Fruit fly (Drosophila melanogaster) whole organism, prepupa: Measurements from ENCODE around the gene glec.
A peak's percentile ranks its signal among the peaks of the same experiment; 100 is the strongest.

ENCODE experiments used
- CG10631 ChIP-seq: fragments of 200-800 bp; sonication (Bioruptor generic); optimal IDR thresholded peaks from 2 replicates; lab custom pipeline; 2016; ENCODE audit warnings: missing biosample characterization, missing genetic modification characterization
- CG10669 ChIP-seq: fragments of 200-800 bp; sonication (Bioruptor generic); optimal IDR thresholded peaks from 3 replicates; lab custom pipeline; 2018; ENCODE audit warnings: missing biosample characterization, mild to moderate bottlenecking, missing genetic modification characterization, moderate library complexity
- CG11294 ChIP-seq: fragments of 200-800 bp; sonication (Bioruptor generic); IDR thresholded peaks from 2 replicates; pipeline ENCODE4 v1.3.6; 2022; ENCODE audit warnings: missing biosample characterization, missing genetic modification characterization
- CG11762 ChIP-seq: fragments of 200-800 bp; sonication (Bioruptor generic); optimal IDR thresholded peaks from 3 replicates; lab custom pipeline; 2016; ENCODE audit warnings: missing biosample characterization, missing genetic modification characterization; ENCODE audit not compliant: insufficient read depth
- CG11902 ChIP-seq: fragments of 200-800 bp; sonication (Bioruptor generic); optimal IDR thresholded peaks from 3 replicates; lab custom pipeline; 2016; ENCODE audit warnings: missing biosample characterization, missing genetic modification characterization
- CG15336 ChIP-seq: fragments of 200-800 bp; sonication (Bioruptor generic); IDR thresholded peaks from 2 replicates; pipeline ENCODE4 v1.3.6; 2022; ENCODE audit warnings: missing biosample characterization, missing genetic modification characterization
- CG1621 ChIP-seq: fragments of 200-800 bp; sonication (Bioruptor generic); optimal IDR thresholded peaks from 3 replicates; lab custom pipeline; 2018; ENCODE audit warnings: missing biosample characterization, mild to moderate bottlenecking, missing genetic modification characterization
- CG16779 ChIP-seq: fragments of 200-800 bp; sonication (Bioruptor generic); optimal IDR thresholded peaks from 3 replicates; lab custom pipeline; 2017; ENCODE audit warnings: missing biosample characterization, mild to moderate bottlenecking, missing genetic modification characterization
- CG31627 ChIP-seq: fragments of 200-800 bp; sonication (Bioruptor generic); optimal IDR thresholded peaks from 3 replicates; lab custom pipeline; 2016; ENCODE audit warnings: missing biosample characterization, missing genetic modification characterization
- CG32006 ChIP-seq: fragments of 200-800 bp; sonication (Bioruptor generic); optimal IDR thresholded peaks from 3 replicates; lab custom pipeline; 2017; ENCODE audit warnings: missing biosample characterization, mild to moderate bottlenecking, missing genetic modification characterization
- CG3919 ChIP-seq: fragments of 200-800 bp; sonication (Bioruptor generic); optimal IDR thresholded peaks from 3 replicates; lab custom pipeline; 2016; ENCODE audit warnings: missing biosample characterization, missing genetic modification characterization
- CG4318 ChIP-seq: fragments of 200-800 bp; sonication (Bioruptor generic); optimal IDR thresholded peaks from 3 replicates; lab custom pipeline; 2017; ENCODE audit warnings: missing biosample characterization, mild to moderate bottlenecking, missing genetic modification characterization
- CG6163 ChIP-seq: fragments of 200-800 bp; sonication (Bioruptor generic); IDR thresholded peaks from 3 replicates; pipeline ENCODE4 v1.3.6; 2022; ENCODE audit warnings: missing biosample characterization, missing genetic modification characterization
- CG6276 ChIP-seq: fragments of 200-800 bp; sonication (Bioruptor generic); optimal IDR thresholded peaks from 2 replicates; lab custom pipeline; 2017; ENCODE audit warnings: missing biosample characterization, mild to moderate bottlenecking, missing genetic modification characterization
- CG6792 ChIP-seq: fragments of 200-800 bp; sonication (Bioruptor generic); optimal IDR thresholded peaks from 3 replicates; lab custom pipeline; 2016; ENCODE audit warnings: missing biosample characterization, missing genetic modification characterization
- CG6808 ChIP-seq: fragments of 200-800 bp; sonication (Bioruptor generic); optimal IDR thresholded peaks from 3 replicates; lab custom pipeline; 2017; ENCODE audit warnings: missing biosample characterization, missing genetic modification characterization, mild to moderate bottlenecking, moderate library complexity, missing genetic modification reagents
- CG6854 ChIP-seq: fragments of 200-800 bp; sonication (Bioruptor generic); optimal IDR thresholded peaks from 2 replicates; lab custom pipeline; 2017; ENCODE audit warnings: missing biosample characterization, mild to moderate bottlenecking, missing genetic modification characterization
- CG7368 ChIP-seq: fragments of 200-800 bp; sonication (Bioruptor generic); optimal IDR thresholded peaks from 3 replicates; lab custom pipeline; 2016; ENCODE audit warnings: missing biosample characterization, missing genetic modification characterization
- CG8119 ChIP-seq: fragments of 200-800 bp; sonication (Bioruptor generic); IDR thresholded peaks from 3 replicates; pipeline ENCODE4 v1.3.6; 2022; ENCODE audit warnings: missing biosample characterization, missing genetic modification characterization
- CG8319 ChIP-seq: fragments of 200-800 bp; sonication (Bioruptor generic); optimal IDR thresholded peaks from 3 replicates; lab custom pipeline; 2016; ENCODE audit warnings: missing biosample characterization, missing genetic modification characterization
- CG8632 ChIP-seq: fragments of 200-800 bp; sonication (Bioruptor generic); optimal IDR thresholded peaks from 3 replicates; lab custom pipeline; 2016; ENCODE audit warnings: missing biosample characterization, missing genetic modification characterization
- Eip75B ChIP-seq: fragments of 200-800 bp; sonication (Bioruptor generic); optimal IDR thresholded peaks from 3 replicates; lab custom pipeline; 2016; ENCODE audit warnings: missing biosample characterization, missing genetic modification characterization
- Eip93F ChIP-seq: fragments of 200-800 bp; sonication (Bioruptor generic); optimal IDR thresholded peaks from 2 replicates; lab custom pipeline; 2016; ENCODE audit warnings: missing biosample characterization, mild to moderate bottlenecking, missing genetic modification characterization
- Ets21C ChIP-seq: fragments of 200-800 bp; sonication (Bioruptor generic); optimal IDR thresholded peaks from 3 replicates; lab custom pipeline; 2016; ENCODE audit warnings: missing biosample characterization, missing genetic modification characterization
- Hr38 ChIP-seq: sonication (Bioruptor generic); optimal IDR thresholded peaks from 2 replicates; lab custom pipeline; 2016; ENCODE audit warnings: missing biosample characterization, missing genetic modification characterization
- Hr39 ChIP-seq: fragments of 200-800 bp; sonication (Bioruptor generic); optimal IDR thresholded peaks from 2 replicates; lab custom pipeline; 2016; ENCODE audit warnings: missing biosample characterization, missing genetic modification characterization
- Hr4 ChIP-seq: fragments of 200-800 bp; sonication (Bioruptor generic); optimal IDR thresholded peaks from 3 replicates; lab custom pipeline; 2016; ENCODE audit warnings: missing biosample characterization, missing genetic modification characterization
- Lpt ChIP-seq: fragments of 200-800 bp; sonication (Bioruptor generic); optimal IDR thresholded peaks from 3 replicates; lab custom pipeline; 2016; ENCODE audit warnings: missing biosample characterization, missing genetic modification characterization
- OdsH ChIP-seq: fragments of 200-800 bp; sonication (Bioruptor generic); optimal IDR thresholded peaks from 3 replicates; lab custom pipeline; 2016; ENCODE audit warnings: missing biosample characterization, missing genetic modification characterization
- Smox ChIP-seq: fragments of 200-800 bp; sonication (Bioruptor generic); optimal IDR thresholded peaks from 3 replicates; lab custom pipeline; 2016; ENCODE audit warnings: missing biosample characterization, missing genetic modification characterization
- Sox102F ChIP-seq: fragments of 200-800 bp; sonication (Bioruptor generic); optimal IDR thresholded peaks from 2 replicates; lab custom pipeline; 2016; ENCODE audit warnings: missing biosample characterization, mild to moderate bottlenecking, missing genetic modification characterization
- Sox14 ChIP-seq: fragments of 200-800 bp; sonication (Bioruptor generic); optimal IDR thresholded peaks from 3 replicates; lab custom pipeline; 2016; ENCODE audit warnings: missing biosample characterization, missing genetic modification characterization
- Sox15 ChIP-seq: fragments of 200-800 bp; sonication (Bioruptor generic); optimal IDR thresholded peaks from 3 replicates; lab custom pipeline; 2016; ENCODE audit warnings: missing biosample characterization, missing genetic modification characterization
- acj6 ChIP-seq: fragments of 200-800 bp; sonication (Bioruptor generic); optimal IDR thresholded peaks from 3 replicates; lab custom pipeline; 2016; ENCODE audit warnings: missing biosample characterization, missing genetic modification characterization
- cyc ChIP-seq: fragments of 200-800 bp; sonication (Bioruptor generic); optimal IDR thresholded peaks from 3 replicates; lab custom pipeline; 2016; ENCODE audit warnings: missing biosample characterization, missing genetic modification characterization
- dac ChIP-seq: fragments of 200-800 bp; sonication (Bioruptor generic); optimal IDR thresholded peaks from 2 replicates; lab custom pipeline; 2017; ENCODE audit warnings: missing biosample characterization, mild to moderate bottlenecking, missing genetic modification characterization
- dsx ChIP-seq: fragments of 200-800 bp; optimal IDR thresholded peaks from 3 replicates; lab custom pipeline; 2019; ENCODE audit warnings: missing biosample characterization, mild to moderate bottlenecking, missing genetic modification characterization, moderate library complexity; ENCODE audit not compliant: poor library complexity, severe bottlenecking
- eg ChIP-seq: fragments of 200-800 bp; sonication (Bioruptor generic); IDR thresholded peaks from 3 replicates; pipeline ENCODE4 v1.3.6; 2022; ENCODE audit warnings: missing biosample characterization, missing genetic modification characterization
- esn ChIP-seq: fragments of 200-800 bp; sonication (Bioruptor generic); optimal IDR thresholded peaks from 2 replicates; lab custom pipeline; 2016; ENCODE audit warnings: missing biosample characterization, mild to moderate bottlenecking, missing genetic modification characterization, moderate library complexity
- fd59A ChIP-seq: fragments of 200-800 bp; sonication (Bioruptor generic); optimal IDR thresholded peaks from 2 replicates; lab custom pipeline; 2017; ENCODE audit warnings: missing biosample characterization, mild to moderate bottlenecking, missing genetic modification characterization, missing genetic modification reagents
- fkh ChIP-seq: fragments of 200-800 bp; sonication (Bioruptor generic); optimal IDR thresholded peaks from 3 replicates; lab custom pipeline; 2017; ENCODE audit warnings: missing biosample characterization, mild to moderate bottlenecking, missing genetic modification characterization, moderate library complexity
- lz ChIP-seq: fragments of 200-800 bp; sonication (Bioruptor generic); optimal IDR thresholded peaks from 3 replicates; lab custom pipeline; 2016; ENCODE audit warnings: missing biosample characterization, missing genetic modification characterization
- salr ChIP-seq, 2 experiments: fragments of 200-800 bp; sonication (Bioruptor generic); optimal IDR thresholded peaks; 3 replicates each; lab custom pipeline; 2016 to 2018; ENCODE audit warnings: missing biosample characterization in 2 of 2, missing genetic modification characterization in 2 of 2, mild to moderate bottlenecking in 1 of 2
- spab ChIP-seq: fragments of 200-800 bp; sonication (Bioruptor generic); optimal IDR thresholded peaks from 2 replicates; lab custom pipeline; 2017; ENCODE audit warnings: missing biosample characterization, mild to moderate bottlenecking, missing genetic modification characterization, missing genetic modification reagents
- ss ChIP-seq, 2 experiments: fragments of 200-800 bp; sonication (Bioruptor generic); optimal IDR thresholded peaks; 2 replicates in 1 of 2; 3 replicates in 1 of 2; lab custom pipeline; 2017 to 2018; ENCODE audit warnings: mild to moderate bottlenecking in 2 of 2, missing biosample characterization in 2 of 2, missing genetic modification characterization in 2 of 2, moderate library complexity in 1 of 2
- topi ChIP-seq: fragments of 200-800 bp; sonication (Bioruptor generic); optimal IDR thresholded peaks from 3 replicates; lab custom pipeline; 2016; ENCODE audit warnings: missing biosample characterization, missing genetic modification characterization
- vri ChIP-seq: fragments of 200-800 bp; sonication (Bioruptor generic); optimal IDR thresholded peaks from 3 replicates; lab custom pipeline; 2016; ENCODE audit warnings: missing biosample characterization, mild to moderate bottlenecking, missing genetic modification characterization

Gene glec

DNA sequence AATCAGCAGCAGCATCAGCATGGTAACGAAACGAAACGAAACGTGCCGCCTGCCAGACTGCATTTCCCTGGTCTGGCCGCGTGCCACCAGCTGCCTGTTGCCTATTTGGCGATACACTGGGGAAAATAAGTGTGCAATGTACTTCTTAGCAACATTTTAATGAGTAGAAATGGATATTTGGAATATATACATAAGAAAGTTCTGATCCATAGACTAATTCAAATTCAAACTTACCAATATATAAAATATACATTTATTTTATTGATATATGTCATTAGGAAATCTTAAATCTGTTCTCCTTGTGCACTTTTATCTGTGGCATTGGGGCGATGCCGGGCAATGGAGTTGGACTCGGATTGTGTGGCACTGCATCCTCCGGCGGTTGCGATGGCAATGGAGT lies 37.9 kb upstream of the glec start (continued):
- no peak for TF ChIP-seq Ets21C (GFP tag; lab: Kevin White, UChicago)
- peak; percentile 73 for TF ChIP-seq CG1621 (tag; lab: Kevin White, UChicago)
- no peak for TF ChIP-seq Eip93F (GFP tag; lab: Kevin White, UChicago)
- TF ChIP-seq CG10669 (GFP tag; lab: Kevin White, UChicago) = peak; percentile 69
- peak; percentile 86 for TF ChIP-seq Lpt
- peak; percentile 45 for TF ChIP-seq CG6792 (GFP tag; lab: Kevin White, UChicago)
- TF ChIP-seq Sox102F (GFP tag; lab: Kevin White, UChicago) = no peak
- peak; percentile 36 to 88 for TF ChIP-seq salr (GFP tag; optimal IDR thresholded peaks at IDR 0.05; lab: Kevin White, UChicago)
- TF ChIP-seq cyc = no peak
- peak; percentile 73 for TF ChIP-seq fd59A (GFP tag; lab: Kevin White, UChicago)
- no peak for TF ChIP-seq vri (GFP tag; lab: Kevin White, UChicago)
- peak; percentile 90 for TF ChIP-seq Hr4
- peak; percentile 88 for TF ChIP-seq eg (GFP tag; lab: Robert Waterston, UW)
- peak; percentile 78 for TF ChIP-seq CG6808
- no peak for TF ChIP-seq CG31627
- peak; percentile 81 for TF ChIP-seq CG3919 (GFP tag; lab: Kevin White, UChicago)
- TF ChIP-seq Sox15 (GFP tag; lab: Kevin White, UChicago) = peak; percentile 15
- peak; percentile 92 for TF ChIP-seq CG15336 (GFP tag; lab: Robert Waterston, UW)
- TF ChIP-seq CG7368 (GFP tag; lab: Kevin White, UChicago) = peak; percentile 12
- peak; percentile 48 for TF ChIP-seq CG8319 (GFP tag; lab: Kevin White, UChicago)
- peak; percentile 89 for TF ChIP-seq CG4318 (GFP tag; lab: Kevin White, UChicago)
- peak; percentile 88 for TF ChIP-seq CG10631 (GFP tag; lab: Kevin White, UChicago)
- TF ChIP-seq CG6276 = peak; percentile 87
- TF ChIP-seq CG32006 (GFP tag; lab: Kevin White, UChicago) = peak; percentile 96
- TF ChIP-seq CG11762 (GFP tag; lab: Kevin White, UChicago) = peak; percentile 71
- peak; percentile 65 for TF ChIP-seq CG11294 (GFP tag; lab: Robert Waterston, UW)
- peak; percentile 58 for TF ChIP-seq CG8632 (GFP tag; lab: Kevin White, UChicago)
- peak; percentile 94 for TF ChIP-seq CG8119 (GFP tag; lab: Robert Waterston, UW)
- peak; percentile 81 for TF ChIP-seq dac (GFP tag; lab: Kevin White, UChicago)
- peak; percentile 14 for TF ChIP-seq esn (GFP tag; lab: Kevin White, UChicago)
- no peak for TF ChIP-seq Smox (GFP tag; lab: Kevin White, UChicago)
- no peak for TF ChIP-seq Hr39
- TF ChIP-seq Hr38 (GFP tag; lab: Kevin White, UChicago) = no peak

DNA sequence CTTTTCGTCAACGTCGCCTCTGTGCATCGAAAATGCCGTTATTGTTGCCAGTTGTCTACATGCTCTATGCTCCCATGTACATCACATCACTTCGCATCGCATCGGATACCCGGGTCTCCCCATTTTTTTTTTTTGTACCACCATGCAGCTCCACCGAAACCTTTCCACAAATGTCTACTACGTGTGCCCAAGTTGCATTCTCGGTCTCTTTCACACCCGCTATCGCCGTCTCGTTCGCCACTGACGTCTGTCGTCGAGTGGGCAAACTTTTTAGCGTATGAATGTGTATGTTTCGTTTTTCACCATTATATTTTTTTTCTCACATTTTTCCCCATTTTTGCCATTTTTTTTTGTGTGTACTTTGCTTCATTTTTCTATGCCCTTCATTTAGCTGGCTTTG lies 36.4 kb upstream of the glec start:
- no peak for TF ChIP-seq CG15336 (GFP tag; lab: Robert Waterston, UW)
- no peak for TF ChIP-seq CG4318 (GFP tag; lab: Kevin White, UChicago)
- no peak for TF ChIP-seq Smox (GFP tag; lab: Kevin White, UChicago)
- TF ChIP-seq CG32006 (GFP tag; lab: Kevin White, UChicago) = peak; percentile 11
- TF ChIP-seq Sox14 (GFP tag; lab: Kevin White, UChicago) = no peak
- TF ChIP-seq spab (GFP tag; lab: Kevin White, UChicago) = peak; percentile 36
- no peak for TF ChIP-seq CG8119 (GFP tag; lab: Robert Waterston, UW)
- TF ChIP-seq acj6 (GFP tag; lab: Kevin White, UChicago) = no peak
- no peak for TF ChIP-seq CG6276
- TF ChIP-seq dsx (GFP tag; lab: Kevin White, UChicago) = peak; percentile 17
- TF ChIP-seq Lpt = no peak
- TF ChIP-seq lz (GFP tag; lab: Kevin White, UChicago) = no peak
- TF ChIP-seq CG11902 (GFP tag; lab: Kevin White, UChicago) = no peak
- no peak for TF ChIP-seq OdsH (GFP tag; lab: Kevin White, UChicago)
- TF ChIP-seq esn (GFP tag; lab: Kevin White, UChicago) = no peak
- peak; percentile 21 for TF ChIP-seq CG1621 (tag; lab: Kevin White, UChicago)
- no peak for TF ChIP-seq CG10631 (GFP tag; lab: Kevin White, UChicago)
- no peak for TF ChIP-seq fkh (GFP tag; lab: Kevin White, UChicago)
- TF ChIP-seq CG10669 (GFP tag; lab: Kevin White, UChicago) = no peak
- TF ChIP-seq CG6808 = peak; percentile 17
- TF ChIP-seq eg (GFP tag; lab: Robert Waterston, UW) = peak; percentile 25; the same call in 2 of the 3 replicates
- TF ChIP-seq topi = no peak
- TF ChIP-seq Sox102F (GFP tag; lab: Kevin White, UChicago) = no peak
- TF ChIP-seq CG6854 (GFP tag; lab: Kevin White, UChicago) = no peak
- TF ChIP-seq CG3919 (GFP tag; lab: Kevin White, UChicago) = no peak
- TF ChIP-seq fd59A (GFP tag; lab: Kevin White, UChicago) = no peak
- TF ChIP-seq Eip75B (GFP tag; lab: Kevin White, UChicago) = no peak
- peak in 1 of 2 experiments; percentile 53 for TF ChIP-seq ss (GFP tag; optimal IDR thresholded peaks at IDR 0.05; lab: Kevin White, UChicago)
- no peak for TF ChIP-seq dac (GFP tag; lab: Kevin White, UChicago)
- peak; percentile 56; the same call in 2 of the 3 replicates for TF ChIP-seq CG6163
- TF ChIP-seq CG16779 (tag; lab: Kevin White, UChicago) = no peak
- no peak for TF ChIP-seq Hr39
